Fruit fly (Drosophila melanogaster) whole organism, wandering third instar larva: Measurements from ENCODE around the gene Arp1.

Source experiments
- Abd-B ChIP-seq: fragments of >200 bp; optimal IDR thresholded peaks from 2 replicates; lab custom pipeline; 2017; ENCODE audit warnings: missing biosample characterization, missing genetic modification characterization
- CG32264 ChIP-seq: fragments of 200-800 bp; sonication (Bioruptor generic); optimal IDR thresholded peaks from 2 replicates; lab custom pipeline; 2016; ENCODE audit warnings: missing biosample characterization, missing genetic modification characterization
- CrebA ChIP-seq: fragments of 200-800 bp; sonication (Bioruptor generic); optimal IDR thresholded peaks from 2 replicates; lab custom pipeline; 2016; ENCODE audit warnings: missing biosample characterization, mild to moderate bottlenecking, missing genetic modification characterization, borderline replicate concordance
- Dfd ChIP-seq: fragments of >200 bp; optimal IDR thresholded peaks from 2 replicates; lab custom pipeline; 2017; ENCODE audit warnings: missing biosample characterization, missing genetic modification characterization
- GATAd ChIP-seq: sonication (Bioruptor generic); optimal IDR thresholded peaks from 2 replicates; lab custom pipeline; 2016; ENCODE audit warnings: missing biosample characterization, missing genetic modification characterization
- HLH106 ChIP-seq: fragments of 200-800 bp; optimal IDR thresholded peaks from 3 replicates; lab custom pipeline; 2019; ENCODE audit warnings: missing biosample characterization, mild to moderate bottlenecking, missing genetic modification characterization, moderate library complexity
- Hr78 ChIP-seq: fragments of >200 bp; optimal IDR thresholded peaks from 2 replicates; lab custom pipeline; 2017; ENCODE audit warnings: missing biosample characterization, missing genetic modification characterization
- Hr83 ChIP-seq: fragments of 200-300 bp; sonication (Bioruptor generic); optimal IDR thresholded peaks from 2 replicates; lab custom pipeline; 2016; ENCODE audit warnings: missing biosample characterization, mild to moderate bottlenecking, missing genetic modification characterization, moderate library complexity; ENCODE audit not compliant: poor library complexity, severe bottlenecking
- Jra ChIP-seq: sonication (Bioruptor generic); optimal IDR thresholded peaks from 2 replicates; lab custom pipeline; 2016; ENCODE audit warnings: missing biosample characterization, missing genetic modification characterization
- Mio ChIP-seq: sonication (Bioruptor generic); optimal IDR thresholded peaks from 2 replicates; lab custom pipeline; 2016; ENCODE audit warnings: missing biosample characterization, missing genetic modification characterization
- Myc ChIP-seq: fragments of >200 bp; optimal IDR thresholded peaks from 2 replicates; lab custom pipeline; 2017
- N ChIP-seq: fragments of >200 bp; optimal IDR thresholded peaks from 2 replicates; lab custom pipeline; 2018; ENCODE audit warnings: missing biosample characterization, missing external identifiers, missing genetic modification characterization
- OdsH ChIP-seq: fragments of 200-800 bp; sonication (Bioruptor generic); optimal IDR thresholded peaks from 2 replicates; lab custom pipeline; 2016; ENCODE audit warnings: missing biosample characterization, mild to moderate bottlenecking, missing genetic modification characterization
- Vsx2 ChIP-seq: fragments of 200-300, 225-300 bp; sonication (Bioruptor generic); optimal IDR thresholded peaks from 2 replicates; lab custom pipeline; 2018; ENCODE audit warnings: missing biosample characterization, missing genetic modification characterization; ENCODE audit not compliant: partially characterized antibody
- br ChIP-seq: fragments of 200-800 bp; sonication (Bioruptor generic); optimal IDR thresholded peaks from 2 replicates; lab custom pipeline; 2016; ENCODE audit warnings: missing biosample characterization, missing genetic modification characterization
- brk ChIP-seq: fragments of 200-800 bp; sonication (Bioruptor generic); optimal IDR thresholded peaks from 2 replicates; lab custom pipeline; 2016; ENCODE audit warnings: missing biosample characterization, mild to moderate bottlenecking, missing genetic modification characterization
- dl ChIP-seq, 2 experiments: fragments of 175-275, 200-275 bp in 1 of 2; fragments of 200-275 bp in 1 of 2; sonication (Bioruptor generic); optimal IDR thresholded peaks; lab custom pipeline; 2018; ENCODE audit warnings: mild to moderate bottlenecking in 2 of 2, missing biosample characterization in 2 of 2, missing genetic modification characterization in 2 of 2, moderate library complexity in 2 of 2; ENCODE audit not compliant: partially characterized antibody in 2 of 2, insufficient read depth in 1 of 2
- dmrt93B ChIP-seq: fragments of 200-800 bp; sonication (Bioruptor generic); optimal IDR thresholded peaks from 2 replicates; lab custom pipeline; 2018; ENCODE audit warnings: missing biosample characterization, mild to moderate bottlenecking, missing genetic modification characterization
- dsf ChIP-seq: sonication (Bioruptor generic); optimal IDR thresholded peaks from 2 replicates; lab custom pipeline; 2016; ENCODE audit warnings: missing biosample characterization, missing genetic modification characterization, borderline replicate concordance
- ey ChIP-seq: fragments of 200-800 bp; sonication (Bioruptor generic); optimal IDR thresholded peaks from 2 replicates; lab custom pipeline; 2016; ENCODE audit warnings: missing biosample characterization, missing genetic modification characterization
- foxo ChIP-seq, 2 experiments: fragments of 200-800 bp; sonication (Bioruptor generic); optimal IDR thresholded peaks; 2 replicates in 1 of 2; 3 replicates in 1 of 2; lab custom pipeline; 2016 to 2017; ENCODE audit warnings: missing biosample characterization in 2 of 2, missing genetic modification characterization in 2 of 2
- fru ChIP-seq: fragments of 200-800 bp; sonication (Bioruptor generic); optimal IDR thresholded peaks from 3 replicates; lab custom pipeline; 2016; ENCODE audit warnings: missing biosample characterization, mild to moderate bottlenecking, missing genetic modification characterization
- h ChIP-seq: fragments of 200-800 bp; sonication (Bioruptor generic); optimal IDR thresholded peaks from 3 replicates; lab custom pipeline; 2016; ENCODE audit warnings: missing biosample characterization, mild to moderate bottlenecking, missing genetic modification characterization
- jim ChIP-seq: fragments of 175-275, 200-325 bp; sonication (Bioruptor generic); optimal IDR thresholded peaks from 2 replicates; lab custom pipeline; 2016; ENCODE audit warnings: missing biosample characterization, mild to moderate bottlenecking, missing genetic modification characterization
- lola ChIP-seq: fragments of >200 bp; optimal IDR thresholded peaks from 2 replicates; lab custom pipeline; 2017; ENCODE audit warnings: missing biosample characterization, missing genetic modification characterization
- pan ChIP-seq: fragments of >200 bp; optimal IDR thresholded peaks from 2 replicates; lab custom pipeline; 2017
- psq ChIP-seq: fragments of 200-800 bp; sonication (Bioruptor generic); optimal IDR thresholded peaks from 3 replicates; lab custom pipeline; 2017; ENCODE audit warnings: missing biosample characterization, mild to moderate bottlenecking, missing genetic modification characterization, moderate library complexity
- rgr ChIP-seq: fragments of 200-800 bp; sonication (Bioruptor generic); optimal IDR thresholded peaks from 3 replicates; lab custom pipeline; 2016; ENCODE audit warnings: missing biosample characterization, mild to moderate bottlenecking, missing genetic modification characterization
- sage ChIP-seq: fragments of 200-800 bp; sonication (Bioruptor generic); optimal IDR thresholded peaks from 2 replicates; lab custom pipeline; 2016; ENCODE audit warnings: missing biosample characterization, mild to moderate bottlenecking, missing genetic modification characterization
- sv ChIP-seq: fragments of 200-800 bp; sonication (Bioruptor generic); optimal IDR thresholded peaks from 3 replicates; lab custom pipeline; 2016; ENCODE audit warnings: missing biosample characterization, missing genetic modification characterization
- tai ChIP-seq: sonication (Bioruptor generic); optimal IDR thresholded peaks from 2 replicates; lab custom pipeline; 2016; ENCODE audit warnings: missing biosample characterization, missing genetic modification characterization
- usp ChIP-seq: fragments of >200 bp; optimal IDR thresholded peaks from 2 replicates; lab custom pipeline; 2017; ENCODE audit warnings: missing biosample characterization, missing genetic modification characterization
- woc ChIP-seq: sonication (Bioruptor generic); optimal IDR thresholded peaks from 2 replicates; lab custom pipeline; 2016; ENCODE audit warnings: missing biosample characterization, mild to moderate bottlenecking, missing genetic modification characterization

Gene Arp1

DNA sequence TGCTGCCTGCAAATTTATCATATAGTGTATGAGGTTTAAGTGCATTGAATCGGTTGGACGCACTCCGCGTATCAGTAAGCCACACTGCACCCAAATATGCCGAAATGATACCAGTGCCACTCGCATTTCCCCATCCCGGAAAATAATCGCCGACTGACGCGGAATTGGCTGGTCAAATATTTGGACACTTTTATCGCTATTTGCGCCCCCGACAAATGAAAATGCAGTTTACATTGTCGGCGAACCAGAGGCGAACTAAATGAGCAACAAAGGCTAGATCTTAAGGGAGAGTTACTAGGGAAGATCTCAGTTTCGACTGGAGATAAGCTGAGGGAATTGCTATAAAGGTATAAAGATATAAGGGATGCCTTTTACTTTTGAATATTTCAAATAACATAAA lies 3.4 kb upstream of the Arp1 start:
- TF ChIP-seq N (GFP tag; lab: Kevin White, UChicago), result no peak
- TF ChIP-seq jim (GFP tag; lab: Kevin White, UChicago), result no peak
- no peak for TF ChIP-seq Hr78 (GFP tag; lab: Kevin White, UChicago)
- TF ChIP-seq HLH106 (tag; lab: Kevin White, UChicago), result no peak

DNA sequence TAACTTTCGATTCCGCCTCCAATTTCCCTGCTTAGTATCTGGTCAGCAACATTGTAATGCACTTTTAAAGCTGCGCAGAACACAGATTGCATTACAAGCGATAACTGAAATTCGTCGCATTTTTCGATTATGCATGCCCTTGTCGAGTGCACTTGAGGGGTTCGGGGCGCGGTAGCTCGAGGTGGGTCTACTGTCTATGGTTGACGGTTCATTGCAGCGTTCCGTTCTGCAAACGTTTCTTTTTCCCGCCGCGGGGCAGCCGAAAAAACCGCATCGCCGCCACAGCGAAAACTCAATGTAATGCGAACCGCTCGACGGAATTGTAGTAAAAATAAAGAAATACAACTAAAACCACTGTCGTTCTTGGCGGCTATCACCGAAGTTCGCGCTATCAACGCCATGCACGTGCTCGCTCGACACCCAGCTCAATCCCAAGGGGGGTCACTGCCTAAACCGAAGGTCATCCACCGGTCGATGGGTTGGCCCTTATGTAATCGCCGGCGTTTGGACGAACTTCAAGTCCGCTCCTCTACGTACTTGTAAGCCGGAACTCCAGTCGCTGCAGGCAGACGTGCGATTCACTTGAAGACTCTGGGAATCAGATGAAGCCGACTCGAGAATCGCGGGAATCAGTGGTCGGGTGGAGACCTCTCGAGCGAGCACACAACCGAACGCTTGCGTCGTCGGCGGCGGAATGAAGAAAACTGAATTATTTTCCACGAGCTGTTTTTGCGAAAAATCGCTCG lies 2.7 kb upstream of the Arp1 start, which contains the start of gene kar:
kar (minus strand) TSS at position 696 of the 746 bp plus-strand sequence.
- TF ChIP-seq Myc (lab: Kevin White, UChicago) (no peak), pan (lab: Kevin White, UChicago) (no peak), br (no peak), Hr78 (GFP tag; lab: Kevin White, UChicago) (no peak), sage (GFP tag; lab: Kevin White, UChicago) (no peak), ey (GFP tag; lab: Kevin White, UChicago) (no peak), Hr83 (GFP tag; lab: Kevin White, UChicago) (no peak), usp (GFP tag; lab: Kevin White, UChicago) (no peak), Jra (GFP tag; lab: Kevin White, UChicago) (no peak), dsf (GFP tag; lab: Kevin White, UChicago) (no peak), Vsx2 (no peak), jim (GFP tag; lab: Kevin White, UChicago) (no peak), CG32264 (GFP tag; lab: Kevin White, UChicago) (no peak), h (GFP tag; lab: Kevin White, UChicago) (no peak), fru (GFP tag; lab: Kevin White, UChicago) (no peak), Mio (GFP tag; lab: Kevin White, UChicago) (no peak), sv (GFP tag; lab: Kevin White, UChicago) (no peak), lola (GFP tag; lab: Kevin White, UChicago) (no peak), rgr (GFP tag; lab: Kevin White, UChicago) (no peak)

dm6 chr3R:12692497-12692896 lies 954 bp downstream of the Arp1 start, which contains the start of gene CG31347:
Gene CG31347, minus strand, starts transcription at chr3R:12692597.
- TF ChIP-seq sage (GFP tag; lab: Kevin White, UChicago), result no peak
- TF ChIP-seq OdsH (GFP tag; lab: Kevin White, UChicago), result no peak
- TF ChIP-seq Hr78 (GFP tag; lab: Kevin White, UChicago), result no peak
- no peak for TF ChIP-seq usp (GFP tag; lab: Kevin White, UChicago)
- no peak for TF ChIP-seq dl (GFP tag; optimal IDR thresholded peaks at IDR 0.05; lab: Kevin White, UChicago; ENCODE audit: insufficient read depth in 1 of 2, partially characterized antibody in 2 of 2)
- TF ChIP-seq GATAd, result no peak
- no peak for TF ChIP-seq foxo (GFP tag; optimal IDR thresholded peaks at IDR 0.05; lab: Kevin White, UChicago)
- TF ChIP-seq psq (GFP tag; lab: Kevin White, UChicago), result no peak
- TF ChIP-seq Myc (lab: Kevin White, UChicago), result no peak
- no peak for TF ChIP-seq h (GFP tag; lab: Kevin White, UChicago)
- no peak for TF ChIP-seq Jra (GFP tag; lab: Kevin White, UChicago)
- TF ChIP-seq HLH106 (tag; lab: Kevin White, UChicago), result no peak
- no peak for TF ChIP-seq tai (GFP tag; lab: Kevin White, UChicago)
- TF ChIP-seq brk (GFP tag; lab: Kevin White, UChicago), result no peak
- no peak for TF ChIP-seq rgr (GFP tag; lab: Kevin White, UChicago)
- no peak for TF ChIP-seq CrebA (GFP tag; lab: Kevin White, UChicago)
- TF ChIP-seq dmrt93B, result no peak
- TF ChIP-seq ey (GFP tag; lab: Kevin White, UChicago), result no peak
- no peak for TF ChIP-seq Hr83 (GFP tag; lab: Kevin White, UChicago)
- no peak for TF ChIP-seq pan (lab: Kevin White, UChicago)
- TF ChIP-seq, all 38 proteins: peak for 0

dm6 chr3R:12694742-12695141 lies 3.2 kb downstream of the Arp1 start, which contains the start of the genes CG14391 and NijC:
Gene CG14391, minus strand, starts transcription at chr3R:12694842.
Gene NijC, plus strand, starts transcription at chr3R:12695129.
- no peak for TF ChIP-seq Abd-B
- no peak for TF ChIP-seq HLH106 (tag; lab: Kevin White, UChicago)
- TF ChIP-seq dl (GFP tag; optimal IDR thresholded peaks at IDR 0.05; lab: Kevin White, UChicago; ENCODE audit: insufficient read depth in 1 of 2, partially characterized antibody in 2 of 2), result no peak
- no peak for TF ChIP-seq N (GFP tag; lab: Kevin White, UChicago)
- no peak for TF ChIP-seq CrebA (GFP tag; lab: Kevin White, UChicago)
- TF ChIP-seq Hr83 (GFP tag; lab: Kevin White, UChicago), result no peak
- TF ChIP-seq br, result no peak
- TF ChIP-seq CG32264 (GFP tag; lab: Kevin White, UChicago), result no peak
- no peak for TF ChIP-seq ey (GFP tag; lab: Kevin White, UChicago)
- TF ChIP-seq usp (GFP tag; lab: Kevin White, UChicago), result no peak
- no peak for TF ChIP-seq Mio (GFP tag; lab: Kevin White, UChicago)
- no peak for TF ChIP-seq jim (GFP tag; lab: Kevin White, UChicago)
- TF ChIP-seq woc, result no peak
- no peak for TF ChIP-seq Dfd
- TF ChIP-seq foxo (GFP tag; optimal IDR thresholded peaks at IDR 0.05; lab: Kevin White, UChicago), result no peak
- no peak for TF ChIP-seq Vsx2
- no peak for TF ChIP-seq dsf (GFP tag; lab: Kevin White, UChicago)
- TF ChIP-seq Hr78 (GFP tag; lab: Kevin White, UChicago), result no peak
